Fruit fly (Drosophila melanogaster) whole organism, embryonic: ENCODE measurements around the gene Cpr73D.
A peak's percentile ranks its signal among the peaks of the same experiment; 100 is the strongest.

Experiments
- Antp ChIP-seq: fragments of 200-800 bp; sonication (Bioruptor generic); optimal IDR thresholded peaks from 3 replicates; lab custom pipeline; 2016; ENCODE audit warnings: missing biosample characterization, missing genetic modification characterization
- Atf-2 ChIP-seq: fragments of 200-800 bp; sonication (Bioruptor generic); optimal IDR thresholded peaks from 2 replicates; lab custom pipeline; 2016; ENCODE audit warnings: missing biosample characterization, missing genetic modification characterization
- B-H1 ChIP-seq: fragments of 200-800 bp; sonication (Bioruptor generic); IDR thresholded peaks from 3 replicates; pipeline ENCODE4 v1.3.6; 2022; ENCODE audit warnings: missing biosample characterization, missing genetic modification characterization
- CG14710 ChIP-seq: fragments of 200-800 bp; sonication (Bioruptor generic); optimal IDR thresholded peaks from 3 replicates; lab custom pipeline; 2019; ENCODE audit warnings: missing biosample characterization, mild to moderate bottlenecking, missing genetic modification characterization, moderate library complexity
- CG15479 ChIP-seq: fragments of 200-800 bp; sonication (Bioruptor generic); optimal IDR thresholded peaks from 3 replicates; lab custom pipeline; 2019; ENCODE audit warnings: missing biosample characterization, mild to moderate bottlenecking, missing genetic modification characterization, moderate library complexity
- CG2875 ChIP-seq: fragments of 200-800 bp; sonication (Bioruptor generic); optimal IDR thresholded peaks from 2 replicates; lab custom pipeline; 2017; ENCODE audit warnings: missing biosample characterization, mild to moderate bottlenecking, missing genetic modification characterization, missing genetic modification reagents
- CG30431 ChIP-seq: fragments of 200-800 bp; sonication (Bioruptor generic); optimal IDR thresholded peaks from 2 replicates; lab custom pipeline; 2017; ENCODE audit warnings: missing biosample characterization, missing genetic modification characterization
- CG31224 ChIP-seq: fragments of 200-800 bp; sonication (Bioruptor generic); IDR thresholded peaks from 2 replicates; pipeline ENCODE4 v1.3.6; 2022; ENCODE audit warnings: missing biosample characterization, missing genetic modification characterization
- CG32772 ChIP-seq: fragments of 200-800 bp; sonication (Bioruptor generic); IDR thresholded peaks from 2 replicates; pipeline ENCODE4 v1.3.6; 2022; ENCODE audit warnings: missing biosample characterization, missing genetic modification characterization
- CG3726 ChIP-seq: fragments of 200-800 bp; sonication (Bioruptor generic); IDR thresholded peaks from 3 replicates; pipeline ENCODE4, ENCODE4 v1.3.6; 2022; ENCODE audit warnings: missing biosample characterization, missing genetic modification characterization
- CG7839 ChIP-seq: fragments of 200-800 bp; sonication (Bioruptor generic); optimal IDR thresholded peaks from 3 replicates; lab custom pipeline; 2018; ENCODE audit warnings: missing biosample characterization, mild to moderate bottlenecking, missing genetic modification characterization, moderate library complexity
- CG8089 ChIP-seq: fragments of 200-800 bp; sonication (Bioruptor generic); optimal IDR thresholded peaks from 3 replicates; lab custom pipeline; 2016; ENCODE audit warnings: missing biosample characterization, missing genetic modification characterization
- CG9215 ChIP-seq: fragments of 200-800 bp; sonication (Bioruptor generic); IDR thresholded peaks from 2 replicates; pipeline ENCODE4 v1.3.6; 2022; ENCODE audit warnings: missing biosample characterization, missing genetic modification characterization
- D19A ChIP-seq: fragments of 200-800 bp; optimal IDR thresholded peaks from 3 replicates; lab custom pipeline; 2019; ENCODE audit warnings: missing biosample characterization, mild to moderate bottlenecking, missing genetic modification characterization, moderate library complexity
- Dip3 ChIP-seq: fragments of 200-800 bp; sonication (Bioruptor generic); optimal IDR thresholded peaks from 3 replicates; lab custom pipeline; 2016; ENCODE audit warnings: missing biosample characterization, missing genetic modification characterization
- Fer1 ChIP-seq: fragments of 200-800 bp; sonication (Bioruptor generic); optimal IDR thresholded peaks from 2 replicates; lab custom pipeline; 2017; ENCODE audit warnings: missing biosample characterization, mild to moderate bottlenecking, missing genetic modification characterization
- GATAe ChIP-seq: fragments of 200-800 bp; sonication (Bioruptor generic); conservative IDR thresholded peaks from 2 replicates; pipeline ENCODE4 v1.3.6; 2022; ENCODE audit warnings: missing biosample characterization, missing genetic modification characterization
- HLH54F ChIP-seq: fragments of 200-800 bp; sonication (Bioruptor generic); optimal IDR thresholded peaks from 3 replicates; lab custom pipeline; 2016; ENCODE audit warnings: missing biosample characterization, missing genetic modification characterization
- Hand ChIP-seq: fragments of 200-800 bp; sonication (Bioruptor generic); optimal IDR thresholded peaks from 2 replicates; lab custom pipeline; 2017; ENCODE audit warnings: mild to moderate bottlenecking, missing biosample characterization, missing genetic modification reagents, missing genetic modification characterization
- Hey ChIP-seq: fragments of 200-800 bp; sonication (Bioruptor generic); optimal IDR thresholded peaks from 3 replicates; lab custom pipeline; 2018; ENCODE audit warnings: missing biosample characterization, mild to moderate bottlenecking, missing genetic modification characterization
- Hr51 ChIP-seq, 2 experiments: fragments of 200-800 bp; sonication (Bioruptor generic); optimal IDR thresholded peaks; 2 replicates in 1 of 2; 3 replicates in 1 of 2; lab custom pipeline; 2016 to 2018; ENCODE audit warnings: missing biosample characterization in 2 of 2, missing genetic modification characterization in 2 of 2, mild to moderate bottlenecking in 1 of 2, moderate library complexity in 1 of 2
- Kr ChIP-seq: fragments of 200-800 bp; sonication (Bioruptor generic); optimal IDR thresholded peaks from 2 replicates; lab custom pipeline; 2017; ENCODE audit warnings: missing biosample characterization, mild to moderate bottlenecking, missing genetic modification characterization
- Opbp ChIP-seq: fragments of 200-800 bp; sonication (Bioruptor generic); IDR thresholded peaks from 3 replicates; pipeline ENCODE4 v1.3.6; 2022; ENCODE audit warnings: missing biosample characterization, missing genetic modification characterization; ENCODE audit not compliant: partially characterized antibody
- Scr ChIP-seq: fragments of 200-800 bp; sonication (Bioruptor generic); IDR thresholded peaks from 2 replicates; pipeline ENCODE4 v1.3.6; 2022; ENCODE audit warnings: missing biosample characterization, missing genetic modification characterization; ENCODE audit not compliant: partially characterized antibody
- Sox100B ChIP-seq: fragments of 200-800 bp; sonication (Bioruptor generic); optimal IDR thresholded peaks from 3 replicates; lab custom pipeline; 2018; ENCODE audit warnings: missing biosample characterization, mild to moderate bottlenecking, missing genetic modification characterization
- Usf ChIP-seq: fragments of 200-800 bp; sonication (Bioruptor generic); optimal IDR thresholded peaks from 2 replicates; lab custom pipeline; 2017; ENCODE audit warnings: missing genotype, missing biosample characterization, missing genetic modification characterization
- ara ChIP-seq: fragments of 200-800 bp; sonication (Bioruptor generic); IDR thresholded peaks from 2 replicates; pipeline ENCODE4 v1.3.6; 2022; ENCODE audit warnings: missing biosample characterization, missing genetic modification characterization
- bowl ChIP-seq: fragments of 200-800 bp; sonication (Bioruptor generic); IDR thresholded peaks from 2 replicates; pipeline ENCODE4 v1.3.6; 2022; ENCODE audit warnings: missing biosample characterization, missing genetic modification characterization
- chif ChIP-seq, 2 experiments: fragments of 200-800 bp; sonication (Bioruptor generic); optimal IDR thresholded peaks; 3 replicates each; lab custom pipeline; 2016; ENCODE audit warnings: missing biosample characterization in 2 of 2, missing genetic modification characterization in 2 of 2
- croc ChIP-seq: fragments of 200-800 bp; sonication (Bioruptor generic); conservative IDR thresholded peaks from 3 replicates; pipeline ENCODE4 v1.3.6; 2022; ENCODE audit warnings: missing biosample characterization, missing genetic modification characterization
- disco-r ChIP-seq: fragments of 200-800 bp; sonication (Bioruptor generic); optimal IDR thresholded peaks from 2 replicates; lab custom pipeline; 2016; ENCODE audit warnings: missing biosample characterization, missing genetic modification characterization
- dm ChIP-seq: fragments of 200-800 bp; sonication (Bioruptor generic); optimal IDR thresholded peaks from 3 replicates; lab custom pipeline; 2016; ENCODE audit warnings: missing biosample characterization, missing genetic modification characterization
- ems ChIP-seq: fragments of 200-800 bp; sonication (Bioruptor generic); optimal IDR thresholded peaks from 3 replicates; lab custom pipeline; 2016; ENCODE audit warnings: missing biosample characterization, missing genetic modification characterization
- esg ChIP-seq: fragments of 200-800 bp; sonication (Bioruptor generic); conservative IDR thresholded peaks from 2 replicates; pipeline ENCODE4 v1.3.6; 2022; ENCODE audit warnings: missing biosample characterization, missing genetic modification characterization
- fd3F ChIP-seq: fragments of 200-800 bp; sonication (Bioruptor generic); optimal IDR thresholded peaks from 2 replicates; lab custom pipeline; 2018; ENCODE audit warnings: missing biosample characterization, mild to moderate bottlenecking, missing genetic modification characterization, moderate library complexity
- gt ChIP-seq: fragments of 200-800 bp; sonication (Bioruptor generic); IDR thresholded peaks from 2 replicates; pipeline ENCODE4 v1.3.6; 2022; ENCODE audit warnings: missing biosample characterization, missing genetic modification characterization
- ind ChIP-seq: fragments of 200-800 bp; sonication (Bioruptor generic); optimal IDR thresholded peaks from 3 replicates; lab custom pipeline; 2016; ENCODE audit warnings: missing biosample characterization, missing genetic modification characterization
- inv ChIP-seq: fragments of 200-800 bp; sonication (Bioruptor generic); IDR thresholded peaks from 2 replicates; pipeline ENCODE4 v1.3.6; 2022; ENCODE audit warnings: missing biosample characterization, missing genetic modification characterization; ENCODE audit not compliant: partially characterized antibody
- org-1 ChIP-seq: fragments of 200-800 bp; sonication (Bioruptor generic); optimal IDR thresholded peaks from 2 replicates; lab custom pipeline; 2017; ENCODE audit warnings: missing biosample characterization, missing genetic modification characterization
- ro ChIP-seq: fragments of 200-800 bp; sonication (Bioruptor generic); IDR thresholded peaks from 2 replicates; pipeline ENCODE4 v1.3.6; 2022; ENCODE audit warnings: missing biosample characterization, missing genetic modification characterization
- slp2 ChIP-seq: fragments of 200-800 bp; sonication (Bioruptor generic); optimal IDR thresholded peaks from 2 replicates; lab custom pipeline; 2016; ENCODE audit warnings: missing biosample characterization, missing genetic modification characterization
- tio ChIP-seq: fragments of 200-800 bp; sonication (Bioruptor generic); optimal IDR thresholded peaks from 2 replicates; lab custom pipeline; 2017; ENCODE audit warnings: missing biosample characterization, missing genetic modification characterization, inconsistent platforms
- twi ChIP-seq: fragments of 200-800 bp; optimal IDR thresholded peaks from 2 replicates; lab custom pipeline; 2019; ENCODE audit warnings: missing biosample characterization, mild to moderate bottlenecking, missing genetic modification characterization, moderate library complexity
- unc-4 ChIP-seq: fragments of 200-800 bp; sonication (Bioruptor generic); IDR thresholded peaks from 2 replicates; pipeline ENCODE4 v1.3.6; 2022; ENCODE audit warnings: missing biosample characterization, missing genetic modification characterization; ENCODE audit not compliant: partially characterized antibody
- unpg ChIP-seq: fragments of 200-800 bp; sonication (Bioruptor generic); optimal IDR thresholded peaks from 3 replicates; lab custom pipeline; 2018; ENCODE audit warnings: missing biosample characterization, mild to moderate bottlenecking, missing genetic modification characterization, moderate library complexity
- usp ChIP-seq: fragments of >200 bp; optimal IDR thresholded peaks from 2 replicates; lab custom pipeline; 2017; ENCODE audit warnings: missing biosample characterization, missing genetic modification characterization
- zfh1 ChIP-seq: fragments of 200-800 bp; sonication (Bioruptor generic); IDR thresholded peaks from 3 replicates; pipeline ENCODE4 v1.3.6; 2022; ENCODE audit warnings: missing biosample characterization, missing genetic modification characterization
- zfh2 ChIP-seq: fragments of 200-800 bp; sonication (Bioruptor generic); optimal IDR thresholded peaks from 2 replicates; lab custom pipeline; 2016; ENCODE audit warnings: missing biosample characterization, missing genetic modification characterization

The Cpr73D gene

dm6 chr3L:16986062-16987013 is 28.8 kb upstream of the Cpr73D start (continued):
- TF ChIP-seq tio (GFP tag; lab: Kevin White, UChicago): peak; percentile 73
- no peak for TF ChIP-seq Kr (GFP tag; lab: Kevin White, UChicago)
- no peak for TF ChIP-seq Hand (GFP tag; lab: Kevin White, UChicago)
- TF ChIP-seq org-1 (GFP tag; lab: Kevin White, UChicago): peak; percentile 5
- peak; percentile 14; the same call in 1 of the 2 replicates for TF ChIP-seq bowl (GFP tag; lab: Robert Waterston, UW)
- peak; percentile 69 for TF ChIP-seq CG7839
- TF ChIP-seq CG14710 (tag; lab: Kevin White, UChicago): peak; percentile 27
- TF ChIP-seq Antp (GFP tag; lab: Kevin White, UChicago): peak; percentile 14
- TF ChIP-seq zfh1 (GFP tag; lab: Robert Waterston, UW): peak; percentile 54; the same call in 2 of the 3 replicates
- no peak for TF ChIP-seq twi
- peak; percentile 16 for TF ChIP-seq D19A
- TF ChIP-seq fd3F (GFP tag; lab: Kevin White, UChicago): no peak
- no peak for TF ChIP-seq unc-4 (GFP tag; lab: Robert Waterston, UW)
- TF ChIP-seq GATAe (GFP tag; lab: Robert Waterston, UW): no peak
- TF ChIP-seq Hey (tag; lab: Kevin White, UChicago): no peak
- peak; percentile 24 for TF ChIP-seq Atf-2 (GFP tag; lab: Kevin White, UChicago)
- 0 out of 3 replicates have a peak, but pooled peaks have one; percentile 24 for TF ChIP-seq croc (GFP tag; lab: Robert Waterston, UW)
- no peak for TF ChIP-seq disco-r
- no peak for TF ChIP-seq inv (GFP tag; lab: Robert Waterston, UW)
- no peak for TF ChIP-seq Scr (GFP tag; lab: Robert Waterston, UW)
- peak; percentile 29 for TF ChIP-seq ind (GFP tag; lab: Kevin White, UChicago)
- TF ChIP-seq CG3726 (GFP tag; lab: Robert Waterston, UW): peak; percentile 28; the same call in 1 of the 3 replicates
- TF ChIP-seq gt (GFP tag; lab: Robert Waterston, UW): no peak
- no peak for TF ChIP-seq HLH54F (GFP tag; lab: Kevin White, UChicago)
- TF ChIP-seq Usf (GFP tag; lab: Kevin White, UChicago): no peak
- TF ChIP-seq zfh2: peak; percentile 19
- TF ChIP-seq CG30431 (GFP tag; lab: Kevin White, UChicago): no peak
- no peak for TF ChIP-seq Dip3 (GFP tag; lab: Kevin White, UChicago)
- peak; percentile 2 for TF ChIP-seq CG8089 (GFP tag; lab: Kevin White, UChicago)
- peak; percentile 48 for TF ChIP-seq ara
- no peak for TF ChIP-seq Opbp
- TF ChIP-seq esg (GFP tag; lab: Robert Waterston, UW): 0 out of 2 replicates have a peak, but pooled peaks have one; percentile 15
- TF ChIP-seq Hr51 (GFP tag; optimal IDR thresholded peaks at IDR 0.05; lab: Kevin White, UChicago): peak; percentile 18 to 64
- TF ChIP-seq Sox100B (GFP tag; lab: Kevin White, UChicago): peak; percentile 82
- peak in 1 of 2 experiments; percentile 39 for TF ChIP-seq chif (GFP tag; optimal IDR thresholded peaks at IDR 0.05; lab: Kevin White, UChicago)
- TF ChIP-seq CG32772: peak; percentile 29; the same call in 1 of the 2 replicates
- no peak for TF ChIP-seq dm
- no peak for TF ChIP-seq ro (GFP tag; lab: Robert Waterston, UW)
- peak; percentile 9 for TF ChIP-seq unpg (GFP tag; lab: Kevin White, UChicago)
- no peak for TF ChIP-seq CG15479 (GFP tag; lab: Kevin White, UChicago)
- no peak for TF ChIP-seq CG2875 (GFP tag; lab: Kevin White, UChicago)
- no peak for TF ChIP-seq CG31224
- peak; percentile 30 for TF ChIP-seq ems (GFP tag; lab: Kevin White, UChicago)
- TF ChIP-seq Fer1 (GFP tag; lab: Kevin White, UChicago): no peak
- TF ChIP-seq CG9215 (GFP tag; lab: Robert Waterston, UW): peak; percentile 51; the same call in 1 of the 2 replicates
- TF ChIP-seq slp2 (GFP tag; lab: Kevin White, UChicago): no peak
- no peak for TF ChIP-seq usp (GFP tag; lab: Kevin White, UChicago)
- TF ChIP-seq B-H1 (GFP tag; lab: Robert Waterston, UW): 0 out of 3 replicates have a peak, but pooled peaks have one; percentile 22
